Worm (Caenorhabditis elegans) whole organism, young adult: ENCODE data around the gene acdh-2.
A peak's percentile ranks its signal among the peaks of the same experiment; 100 is the strongest.

Source experiments
- B0019.2 ChIP-seq: fragments of 200-800 bp; sonication (Bioruptor generic); conservative IDR thresholded peaks from 2 replicates; pipeline ENCODE4 v1.3.6; 2022; ENCODE audit warnings: missing genetic modification reagents, missing genetic modification characterization, missing compliant biosample characterization
- B0261.1 ChIP-seq: sonication (generic microtip); optimal IDR thresholded peaks from 2 replicates; lab custom pipeline; 2016; ENCODE audit warnings: mild to moderate bottlenecking, missing genetic modification characterization, moderate library complexity, missing compliant biosample characterization
- B0336.3 ChIP-seq: fragments of 200-800 bp; sonication (Bioruptor generic); IDR thresholded peaks from 2 replicates; pipeline ENCODE4 v1.3.6; 2022; ENCODE audit warnings: missing genetic modification characterization, missing compliant biosample characterization
- C17E4.6 ChIP-seq: fragments of 200-800 bp; sonication (Bioruptor generic); IDR thresholded peaks from 2 replicates; pipeline ENCODE4 v1.3.6; 2022; ENCODE audit warnings: missing genetic modification reagents, missing genetic modification characterization, missing compliant biosample characterization
- F22D6.2 ChIP-seq: sonication (generic microtip); optimal IDR thresholded peaks from 2 replicates; lab custom pipeline; 2016; ENCODE audit warnings: mild to moderate bottlenecking, missing genetic modification characterization, missing compliant biosample characterization
- F23B12.7 ChIP-seq: sonication (generic microtip); optimal IDR thresholded peaks from 2 replicates; lab custom pipeline; 2017; ENCODE audit warnings: missing genetic modification characterization, mild to moderate bottlenecking, missing compliant biosample characterization, antibody characterized with exemption, moderate library complexity; ENCODE audit not compliant: insufficient read depth
- F37B4.10 ChIP-seq: fragments of 200-800 bp; sonication (Bioruptor generic); IDR thresholded peaks from 2 replicates; pipeline ENCODE4 v1.3.6; 2022; ENCODE audit warnings: missing genetic modification characterization, missing compliant biosample characterization
- F39B2.1 ChIP-seq: fragments of 200-800 bp; sonication (Bioruptor generic); IDR thresholded peaks from 2 replicates; pipeline ENCODE4 v1.3.6; 2022; ENCODE audit warnings: missing genetic modification reagents, missing genetic modification characterization, missing compliant biosample characterization
- F49E8.2 ChIP-seq: sonication (generic microtip); optimal IDR thresholded peaks from 3 replicates; lab custom pipeline; 2017; ENCODE audit warnings: missing genetic modification characterization, mild to moderate bottlenecking, missing compliant biosample characterization, antibody characterized with exemption, moderate library complexity; ENCODE audit not compliant: insufficient read depth
- K11D2.4 ChIP-seq: fragments of 200-800 bp; sonication (Bioruptor generic); IDR thresholded peaks from 2 replicates; pipeline ENCODE4 v1.3.6; 2022; ENCODE audit warnings: missing genetic modification reagents, missing genetic modification characterization, missing compliant biosample characterization
- T26A5.8 ChIP-seq: sonication (generic microtip); optimal IDR thresholded peaks from 2 replicates; lab custom pipeline; 2016; ENCODE audit warnings: missing genetic modification characterization, missing compliant biosample characterization
- Y53F4B.3 ChIP-seq: fragments of 200-800 bp; sonication (Bioruptor generic); IDR thresholded peaks from 2 replicates; pipeline ENCODE4 v1.3.6; 2022; ENCODE audit warnings: missing genetic modification reagents, missing genetic modification characterization, missing compliant biosample characterization
- Y53G8AR.9 ChIP-seq: fragments of 200-800 bp; sonication (Bioruptor generic); conservative IDR thresholded peaks from 2 replicates; pipeline ENCODE4 v1.3.6; 2022; ENCODE audit warnings: missing genetic modification reagents, missing genetic modification characterization, missing compliant biosample characterization
- Y67H2A.10 ChIP-seq: fragments of 200-800 bp; sonication (Bioruptor generic); conservative IDR thresholded peaks from 2 replicates; pipeline ENCODE4 v1.3.6; 2022; ENCODE audit warnings: missing genetic modification reagents, missing genetic modification characterization, missing compliant biosample characterization
- Y79H2A.3 ChIP-seq: fragments of 200-800 bp; sonication (Bioruptor generic); conservative IDR thresholded peaks from 2 replicates; pipeline ENCODE4 v1.3.6; 2022; ENCODE audit warnings: missing genetic modification reagents, missing genetic modification characterization, missing compliant biosample characterization
- attf-3 ChIP-seq: fragments of 200-800 bp; sonication (Bioruptor generic); conservative IDR thresholded peaks from 2 replicates; pipeline ENCODE4 v1.3.6; 2022; ENCODE audit warnings: missing genetic modification reagents, missing genetic modification characterization, missing compliant biosample characterization
- attf-5 ChIP-seq: fragments of 200-800 bp; sonication (Bioruptor generic); optimal IDR thresholded peaks from 2 replicates; lab custom pipeline; 2018; ENCODE audit warnings: mild to moderate bottlenecking, missing genetic modification characterization, missing compliant biosample characterization
- ccch-3 ChIP-seq: fragments of 200-800 bp; sonication (Bioruptor generic); optimal IDR thresholded peaks from 2 replicates; lab custom pipeline; 2018; ENCODE audit warnings: mild to moderate bottlenecking, missing genetic modification characterization, missing compliant biosample characterization
- ceh-58 ChIP-seq: fragments of 200-800 bp; sonication (Bioruptor generic); IDR thresholded peaks from 2 replicates; pipeline ENCODE4 v1.3.6; 2022; ENCODE audit warnings: missing genetic modification characterization, missing compliant biosample characterization
- chd-7 ChIP-seq: sonication (generic microtip); optimal IDR thresholded peaks from 2 replicates; lab custom pipeline; 2016; ENCODE audit warnings: mild to moderate bottlenecking, missing genetic modification characterization, moderate library complexity, missing compliant biosample characterization
- die-1 ChIP-seq: sonication (generic microtip); optimal IDR thresholded peaks from 2 replicates; lab custom pipeline; 2016; ENCODE audit warnings: missing genotype, mild to moderate bottlenecking, missing genetic modification characterization, missing compliant biosample characterization
- dpl-1 ChIP-seq: fragments of 150-350 bp; optimal IDR thresholded peaks from 2 replicates; lab custom pipeline; 2014; ENCODE audit warnings: missing biosample characterization, missing genetic modification reagents, missing genetic modification characterization
- efl-1 ChIP-seq: fragments of 150-350 bp; optimal IDR thresholded peaks from 2 replicates; lab custom pipeline; 2014; ENCODE audit warnings: missing biosample characterization, missing genetic modification reagents, missing genetic modification characterization
- egl-44 ChIP-seq: fragments of 200-800 bp; sonication (Bioruptor generic); IDR thresholded peaks from 2 replicates; pipeline ENCODE4 v1.3.6; 2022; ENCODE audit warnings: missing genetic modification reagents, missing genetic modification characterization, missing compliant biosample characterization
- egrh-3 ChIP-seq: fragments of 200-800 bp; sonication (Bioruptor generic); IDR thresholded peaks from 2 replicates; pipeline ENCODE4 v1.3.6; 2022; ENCODE audit warnings: missing genetic modification reagents, missing genetic modification characterization, missing compliant biosample characterization
- ekl-4 ChIP-seq: fragments of 200-800 bp; sonication (Bioruptor generic); IDR thresholded peaks from 2 replicates; pipeline ENCODE4 v1.3.6; 2022; ENCODE audit warnings: missing genetic modification reagents, missing genetic modification characterization, missing compliant biosample characterization
- ets-4 ChIP-seq: fragments of 200-800 bp; sonication (Bioruptor generic); optimal IDR thresholded peaks from 2 replicates; lab custom pipeline; 2018; ENCODE audit warnings: mild to moderate bottlenecking, missing genetic modification characterization, missing compliant biosample characterization
- hlh-12 ChIP-seq: sonication (generic microtip); optimal IDR thresholded peaks from 2 replicates; lab custom pipeline; 2016; ENCODE audit warnings: missing genetic modification characterization, missing compliant biosample characterization
- lag-1 ChIP-seq: fragments of 200-800 bp; sonication (Bioruptor generic); IDR thresholded peaks from 2 replicates; pipeline ENCODE4 v1.3.6; 2022; ENCODE audit warnings: missing genetic modification reagents, missing genetic modification characterization, missing compliant biosample characterization
- lin-54 ChIP-seq: fragments of 200-800 bp; sonication (Bioruptor generic); optimal IDR thresholded peaks from 2 replicates; lab custom pipeline; 2018; ENCODE audit warnings: mild to moderate bottlenecking, missing genetic modification characterization, missing compliant biosample characterization
- lir-1 ChIP-seq: fragments of 200-800 bp; sonication (Bioruptor generic); conservative IDR thresholded peaks from 2 replicates; pipeline ENCODE4 v1.3.6; 2022; ENCODE audit warnings: missing genetic modification reagents, missing genetic modification characterization, missing compliant biosample characterization
- madf-8 ChIP-seq: fragments of 200-800 bp; sonication (Bioruptor generic); conservative IDR thresholded peaks from 2 replicates; pipeline ENCODE4 v1.3.6; 2022; ENCODE audit warnings: missing genetic modification reagents, missing genetic modification characterization, missing compliant biosample characterization
- mel-28 ChIP-seq: sonication (generic microtip); optimal IDR thresholded peaks from 2 replicates; lab custom pipeline; 2016; ENCODE audit warnings: borderline replicate concordance, mild to moderate bottlenecking, missing genetic modification characterization, missing compliant biosample characterization
- mes-4 ChIP-seq: sonication (generic microtip); optimal IDR thresholded peaks from 2 replicates; lab custom pipeline; 2016; ENCODE audit warnings: missing genotype, missing genetic modification characterization, missing compliant biosample characterization
- pbrm-1 ChIP-seq: fragments of 200-800 bp; sonication (Bioruptor generic); IDR thresholded peaks from 2 replicates; pipeline ENCODE4 v1.3.6; 2022; ENCODE audit warnings: missing genetic modification reagents, missing genetic modification characterization, missing compliant biosample characterization
- rcor-1 ChIP-seq: fragments of 200-800 bp; sonication (Bioruptor generic); IDR thresholded peaks from 2 replicates; pipeline ENCODE4 v1.3.6; 2022; ENCODE audit warnings: missing genetic modification reagents, missing genetic modification characterization, missing compliant biosample characterization
- snpc-1.1 ChIP-seq: sonication (generic microtip); optimal IDR thresholded peaks from 2 replicates; lab custom pipeline; 2017; ENCODE audit warnings: missing genetic modification characterization, mild to moderate bottlenecking, missing compliant biosample characterization, antibody characterized with exemption, moderate library complexity, missing genotype, missing genetic modification reagents; ENCODE audit not compliant: insufficient read depth
- snpc-4 ChIP-seq, 5 experiments: fragments of 150-350 bp in 1 of 5; sonication (generic microtip) in 4 of 5; optimal IDR thresholded peaks; 2 replicates each; lab custom pipeline; 2014 to 2018; ENCODE audit warnings: missing genetic modification characterization in 5 of 5, missing biosample characterization in 3 of 5, antibody characterized with exemption in 2 of 5, mild to moderate bottlenecking in 2 of 5, missing compliant biosample characterization in 2 of 5, missing genotype in 2 of 5, moderate library complexity in 2 of 5, missing genetic modification reagents in 1 of 5
- sptf-2 ChIP-seq: fragments of 200-800 bp; sonication (Bioruptor generic); optimal IDR thresholded peaks from 2 replicates; lab custom pipeline; 2018; ENCODE audit warnings: mild to moderate bottlenecking, missing genetic modification characterization, missing compliant biosample characterization
- zim-3 ChIP-seq: sonication (generic microtip); optimal IDR thresholded peaks from 2 replicates; lab custom pipeline; 2017; ENCODE audit warnings: mild to moderate bottlenecking, missing genetic modification characterization, moderate library complexity, missing compliant biosample characterization
- ztf-25 ChIP-seq: fragments of 200-800 bp; sonication (Bioruptor generic); IDR thresholded peaks from 2 replicates; pipeline ENCODE4 v1.3.6; 2022; ENCODE audit warnings: missing genetic modification reagents, missing genetic modification characterization, missing compliant biosample characterization
- ztf-26 ChIP-seq: sonication (generic microtip); optimal IDR thresholded peaks from 2 replicates; lab custom pipeline; 2017; ENCODE audit warnings: missing genetic modification characterization, missing compliant biosample characterization
- ztf-28 ChIP-seq: fragments of 200-800 bp; sonication (Bioruptor generic); IDR thresholded peaks from 2 replicates; pipeline ENCODE4 v1.3.6; 2022; ENCODE audit warnings: missing genetic modification reagents, missing genetic modification characterization, missing compliant biosample characterization

Gene acdh-2

ce11 chrII:5547442-5547894, at the start of gene acdh-2:
Gene acdh-2, minus strand, starts transcription at chrII:5547492.
- no peak for TF ChIP-seq ztf-25 (GFP tag; lab: Robert Waterston, UW)
- TF ChIP-seq hlh-12 (tag; lab: Kevin White, UChicago) = no peak
- no peak for TF ChIP-seq snpc-4 (GFP tag; optimal IDR thresholded peaks at IDR 0.05; lab: Kevin White, UChicago)
- peak in 2 of 4 experiments; percentile 3 to 50 for TF ChIP-seq snpc-4 (tag; optimal IDR thresholded peaks at IDR 0.05; lab: Kevin White, UChicago)
- TF ChIP-seq T26A5.8 = no peak
- TF ChIP-seq lag-1 (GFP tag; lab: Robert Waterston, UW) = no peak
- TF ChIP-seq, all 124 proteins: peak for 1

ce11 chrII:5596247-5596646, 49.0 kb upstream of the acdh-2 start, which contains the start of gene C17G10.1:
Gene C17G10.1, plus strand, starts transcription at chrII:5596547.
- TF ChIP-seq zim-3 (tag; lab: Kevin White, UChicago) (no peak), ekl-4 (GFP tag; lab: Robert Waterston, UW) (no peak), ets-4 (GFP tag; lab: Kevin White, UChicago) (no peak), K11D2.4 (GFP tag; lab: Robert Waterston, UW) (no peak), attf-3 (GFP tag; lab: Robert Waterston, UW) (no peak), ccch-3 (GFP tag; lab: Kevin White, UChicago) (no peak), snpc-1.1 (no peak), B0261.1 (tag; lab: Kevin White, UChicago) (no peak), Y79H2A.3 (GFP tag; lab: Robert Waterston, UW) (no peak)

ce11 chrII:5594210-5594764, 47.0 kb upstream of the acdh-2 start, which contains the start of gene ttc-4:
Gene ttc-4, plus strand, starts transcription at chrII:5594714.
- no peak for TF ChIP-seq egrh-3
- no peak for TF ChIP-seq sptf-2 (GFP tag; lab: Kevin White, UChicago)
- TF ChIP-seq efl-1 (GFP tag; lab: Kevin White, UChicago) = no peak
- TF ChIP-seq B0261.1 (tag; lab: Kevin White, UChicago) = no peak
- peak; percentile 30 for TF ChIP-seq F23B12.7 (tag; lab: Kevin White, UChicago)
- no peak for TF ChIP-seq madf-8 (GFP tag; lab: Robert Waterston, UW)
- no peak for TF ChIP-seq B0336.3 (GFP tag; lab: Robert Waterston, UW)
- no peak for TF ChIP-seq ztf-25 (GFP tag; lab: Robert Waterston, UW)
- TF ChIP-seq Y79H2A.3 (GFP tag; lab: Robert Waterston, UW) = no peak
- TF ChIP-seq ceh-58 (GFP tag; lab: Robert Waterston, UW) = no peak
- no peak for TF ChIP-seq Y53G8AR.9
- 0 out of 2 replicates have a peak, but pooled peaks have one; percentile 7 for TF ChIP-seq ztf-28
- no peak for TF ChIP-seq snpc-1.1
- no peak for TF ChIP-seq K11D2.4 (GFP tag; lab: Robert Waterston, UW)
- TF ChIP-seq mel-28 (tag; lab: Kevin White, UChicago) = no peak
- TF ChIP-seq ccch-3 (GFP tag; lab: Kevin White, UChicago) = no peak
- TF ChIP-seq Y53F4B.3 = no peak
- no peak for TF ChIP-seq F39B2.1
- no peak for TF ChIP-seq lir-1
- TF ChIP-seq C17E4.6 (GFP tag; lab: Robert Waterston, UW) = no peak
- TF ChIP-seq ztf-26 (tag; lab: Kevin White, UChicago) = no peak
- peak; percentile 80 for TF ChIP-seq attf-5 (GFP tag; lab: Kevin White, UChicago)
- TF ChIP-seq egl-44 (GFP tag; lab: Robert Waterston, UW) = no peak
- TF ChIP-seq dpl-1 (GFP tag; lab: Kevin White, UChicago) = peak; percentile 23
- no peak for TF ChIP-seq F22D6.2 (tag; lab: Kevin White, UChicago)
- no peak for TF ChIP-seq mes-4
- no peak for TF ChIP-seq F49E8.2 (tag; lab: Kevin White, UChicago)
- TF ChIP-seq die-1 (tag; lab: Kevin White, UChicago) = no peak
- no peak for TF ChIP-seq F37B4.10 (GFP tag; lab: Robert Waterston, UW)
- no peak for TF ChIP-seq zim-3 (tag; lab: Kevin White, UChicago)
- no peak for TF ChIP-seq rcor-1 (GFP tag; lab: Robert Waterston, UW)
- peak; percentile 49 for TF ChIP-seq lin-54 (GFP tag; lab: Kevin White, UChicago)
- TF ChIP-seq chd-7 (tag; lab: Kevin White, UChicago) = no peak
- TF ChIP-seq pbrm-1 (GFP tag; lab: Robert Waterston, UW) = no peak
- no peak for TF ChIP-seq B0019.2 (GFP tag; lab: Robert Waterston, UW)
- no peak for TF ChIP-seq Y67H2A.10 (GFP tag; lab: Robert Waterston, UW)
